Worm (Caenorhabditis elegans): ENCODE measurements around the gene eea-1.

- TF ChIP-seq ztf-11 (tag; optimal IDR thresholded peaks at IDR 0.05) (no peak), nhr-76 (tag; optimal IDR thresholded peaks at IDR 0.05) (no peak)
These were observed 33.0 kb downstream of the eea-1 start for ce11 chrV:13464123-13464522.

Data from whole organism, mixed stage, embryonic.